Worm (Caenorhabditis elegans): ENCODE data around the gene hcp-1.

ce11 chrV:6546450-6547171, 47.4 kb upstream of the hcp-1 start, which contains the start of gene dre-1:
- TF ChIP-seq W03F9.2 (tag; optimal IDR thresholded peaks at IDR 0.05), result no peak
- no peak for TF ChIP-seq dao-5 (tag; optimal IDR thresholded peaks at IDR 0.05)
- no peak for TF ChIP-seq him-1 (tag; optimal IDR thresholded peaks at IDR 0.05)

All from whole organism, L4/young adult.